Worm (Caenorhabditis elegans): Measurements from ENCODE around the gene Y102F5A.1.

- TF ChIP-seq nhr-10 (tag; optimal IDR thresholded peaks at IDR 0.05) (no peak), unc-39 (tag; optimal IDR thresholded peaks at IDR 0.05) (no peak)
Measured at ce11 chrX:11752289-11752688, 31.8 kb downstream of the Y102F5A.1 start.

Data from whole organism, L4 larva.